Worm (Caenorhabditis elegans) whole organism, L4 larva: ENCODE data around the gene F43G6.7.
A peak's percentile ranks its signal among the peaks of the same experiment; 100 is the strongest.

Experiments
- F37D6.2 ChIP-seq: sonication (generic microtip); optimal IDR thresholded peaks from 2 replicates; lab custom pipeline; 2016; ENCODE audit warnings: mild to moderate bottlenecking, missing genetic modification characterization, missing compliant biosample characterization
- F49E8.2 ChIP-seq: sonication (generic microtip); optimal IDR thresholded peaks from 2 replicates; lab custom pipeline; 2016; ENCODE audit warnings: missing compliant biosample characterization, mild to moderate bottlenecking, missing genetic modification characterization, borderline replicate concordance
- Y5F2A.4 ChIP-seq: fragments of 200-800 bp; sonication (Bioruptor generic); optimal IDR thresholded peaks from 2 replicates; lab custom pipeline; 2018; ENCODE audit warnings: mild to moderate bottlenecking, missing genetic modification characterization, missing compliant biosample characterization
- arid-1 ChIP-seq: fragments of 200-800 bp; sonication (Bioruptor generic); conservative IDR thresholded peaks from 2 replicates; pipeline ENCODE4 v1.3.6; 2022; ENCODE audit warnings: missing genetic modification reagents, missing genetic modification characterization, missing compliant biosample characterization
- attf-4 ChIP-seq: sonication (generic microtip); optimal IDR thresholded peaks from 3 replicates; lab custom pipeline; 2017; ENCODE audit warnings: missing biosample characterization, missing genetic modification characterization
- ces-1 ChIP-seq: fragments of 150-350 bp; sonication (generic microtip); optimal IDR thresholded peaks from 4 replicates; lab custom pipeline; 2014; ENCODE audit warnings: missing biosample characterization, missing genetic modification reagents, missing genetic modification characterization
- daf-12 ChIP-seq: fragments of 150-350 bp; optimal IDR thresholded peaks from 2 replicates; lab custom pipeline; 2014; ENCODE audit warnings: missing biosample characterization, missing genetic modification reagents, missing genetic modification characterization
- daf-16 ChIP-seq, 3 experiments: sonication (generic microtip); optimal IDR thresholded peaks; 2 replicates each; lab custom pipeline; 2016 to 2017; ENCODE audit warnings: missing genetic modification characterization in 3 of 3, missing genetic modification reagents in 3 of 3, mild to moderate bottlenecking in 2 of 3, missing compliant biosample characterization in 2 of 3, missing biosample characterization in 1 of 3, moderate library complexity in 1 of 3
- daf-19 ChIP-seq: fragments of 200-800 bp; sonication (Bioruptor generic); conservative IDR thresholded peaks from 2 replicates; pipeline ENCODE4 v1.3.6; 2022; ENCODE audit warnings: missing genetic modification characterization, missing compliant biosample characterization
- dmd-6 ChIP-seq: fragments of 200-800 bp; sonication (Bioruptor generic); IDR thresholded peaks from 2 replicates; pipeline ENCODE4 v1.3.6; 2022; ENCODE audit warnings: missing genetic modification reagents, missing genetic modification characterization, missing compliant biosample characterization
- dmd-9 ChIP-seq: fragments of 200-800 bp; sonication (Bioruptor generic); IDR thresholded peaks from 2 replicates; pipeline ENCODE4 v1.3.6; 2022; ENCODE audit warnings: missing genetic modification reagents, missing genetic modification characterization, missing compliant biosample characterization
- dve-1 ChIP-seq: sonication (generic microtip); optimal IDR thresholded peaks from 2 replicates; lab custom pipeline; 2017; ENCODE audit warnings: antibody characterized with exemption, mild to moderate bottlenecking, missing genetic modification characterization, missing compliant biosample characterization; ENCODE audit not compliant: insufficient read depth
- egl-27 ChIP-seq: sonication (generic microtip); optimal IDR thresholded peaks from 3 replicates; lab custom pipeline; 2017; ENCODE audit warnings: missing biosample characterization, missing genetic modification reagents, missing genetic modification characterization
- hif-1 ChIP-seq, 2 experiments: sonication (generic microtip); optimal IDR thresholded peaks; 2 replicates each; lab custom pipeline; 2016 to 2017; ENCODE audit warnings: missing compliant biosample characterization in 2 of 2, missing genetic modification characterization in 2 of 2, missing genetic modification reagents in 2 of 2, missing genotype in 2 of 2, mild to moderate bottlenecking in 1 of 2
- hmg-1.1 ChIP-seq: fragments of 200-800 bp; sonication (Bioruptor generic); IDR thresholded peaks from 2 replicates; pipeline ENCODE4 v1.3.6; 2022; ENCODE audit warnings: missing genetic modification reagents, missing genetic modification characterization, missing compliant biosample characterization
- lin-15B ChIP-seq: fragments of 150-350 bp; sonication (generic microtip); optimal IDR thresholded peaks from 3 replicates; lab custom pipeline; 2014; ENCODE audit warnings: missing biosample characterization, missing genetic modification characterization
- lin-39 ChIP-seq: fragments of 150-350 bp; optimal IDR thresholded peaks from 2 replicates; lab custom pipeline; 2014; ENCODE audit warnings: missing biosample characterization, missing genetic modification reagents, missing genetic modification characterization
- lsy-2 ChIP-seq, 2 experiments: fragments of 150-350 bp in 1 of 2; sonication (generic microtip) in 1 of 2; optimal IDR thresholded peaks; 2 replicates each; lab custom pipeline; 2014 to 2017; ENCODE audit warnings: missing biosample characterization in 2 of 2, missing genetic modification characterization in 2 of 2
- mdl-1 ChIP-seq, 2 experiments: fragments of 150-350 bp in 1 of 2; sonication (generic microtip) in 1 of 2; optimal IDR thresholded peaks; 2 replicates each; lab custom pipeline; 2014 to 2017; ENCODE audit warnings: missing biosample characterization in 2 of 2, missing genetic modification characterization in 2 of 2
- mep-1 ChIP-seq: fragments of 150-350 bp; sonication (generic microtip); optimal IDR thresholded peaks from 3 replicates; lab custom pipeline; 2014; ENCODE audit warnings: missing biosample characterization, missing genetic modification characterization
- mes-2 ChIP-seq: sonication (generic microtip); optimal IDR thresholded peaks from 2 replicates; lab custom pipeline; 2016; ENCODE audit warnings: missing genotype, mild to moderate bottlenecking, missing genetic modification characterization, missing compliant biosample characterization; ENCODE audit not compliant: poor library complexity, severe bottlenecking
- mxl-3 ChIP-seq: fragments of 200-800 bp; sonication (Bioruptor generic); optimal IDR thresholded peaks from 2 replicates; lab custom pipeline; 2018; ENCODE audit warnings: mild to moderate bottlenecking, missing genetic modification characterization, missing compliant biosample characterization
- nhr-11 ChIP-seq: fragments of 150-350 bp; optimal IDR thresholded peaks from 2 replicates; lab custom pipeline; 2014; ENCODE audit warnings: missing biosample characterization, missing genetic modification characterization
- nhr-41 ChIP-seq: fragments of 200-800 bp; sonication (Bioruptor generic); IDR thresholded peaks from 2 replicates; pipeline ENCODE4 v1.3.6; 2022; ENCODE audit warnings: missing genetic modification reagents, missing genetic modification characterization, missing compliant biosample characterization
- nhr-48 ChIP-seq: sonication (generic microtip); optimal IDR thresholded peaks from 2 replicates; lab custom pipeline; 2016; ENCODE audit warnings: mild to moderate bottlenecking, missing genetic modification characterization, missing compliant biosample characterization
- nhr-6 ChIP-seq: fragments of 150-350 bp; optimal IDR thresholded peaks from 2 replicates; lab custom pipeline; 2014; ENCODE audit warnings: missing biosample characterization, missing genetic modification characterization
- pha-4 ChIP-seq, 2 experiments: fragments of 150-350 bp in 1 of 2; fragments of 200-800 bp in 1 of 2; sonication (Bioruptor generic) in 1 of 2; IDR thresholded peaks in 1 of 2; optimal IDR thresholded peaks in 1 of 2; 2 replicates each; pipeline versions ENCODE4 v1.3.6 to Lab custom; 2014 to 2022; ENCODE audit warnings: missing genetic modification characterization in 2 of 2, missing genetic modification reagents in 2 of 2, missing biosample characterization in 1 of 2, missing compliant biosample characterization in 1 of 2
- rbr-2 ChIP-seq: sonication (generic microtip); optimal IDR thresholded peaks from 2 replicates; lab custom pipeline; 2016; ENCODE audit warnings: missing genotype, missing genetic modification characterization, missing compliant biosample characterization
- saeg-2 ChIP-seq: fragments of 200-800 bp; sonication (Bioruptor generic); IDR thresholded peaks from 2 replicates; pipeline ENCODE4 v1.3.6; 2022; ENCODE audit warnings: missing genetic modification reagents, missing genetic modification characterization, missing compliant biosample characterization
- set-16 ChIP-seq: fragments of 200-800 bp; sonication (Bioruptor generic); IDR thresholded peaks from 2 replicates; pipeline ENCODE4 v1.3.6; 2022; ENCODE audit warnings: missing genetic modification reagents, missing genetic modification characterization, missing compliant biosample characterization
- spr-1 ChIP-seq: sonication (generic microtip); optimal IDR thresholded peaks from 2 replicates; lab custom pipeline; 2016; ENCODE audit warnings: mild to moderate bottlenecking, missing genetic modification characterization, missing compliant biosample characterization
- spr-3 ChIP-seq: fragments of 200-800 bp; sonication (Bioruptor generic); optimal IDR thresholded peaks from 2 replicates; lab custom pipeline; 2018; ENCODE audit warnings: mild to moderate bottlenecking, missing genetic modification characterization, missing compliant biosample characterization
- tra-1 ChIP-seq: fragments of 200-800 bp; sonication (Bioruptor generic); IDR thresholded peaks from 2 replicates; pipeline ENCODE4 v1.3.6; 2022; ENCODE audit warnings: missing genetic modification reagents, missing genetic modification characterization, missing compliant biosample characterization
- unc-39 ChIP-seq: sonication (generic microtip); optimal IDR thresholded peaks from 2 replicates; lab custom pipeline; 2017; ENCODE audit warnings: missing biosample characterization, missing genetic modification characterization
- unc-62 ChIP-seq, 3 experiments: fragments of 150-350 bp in 1 of 3; sonication (generic microtip); optimal IDR thresholded peaks in 2 of 3; peaks in 1 of 3; 1 replicate in 1 of 3; 2 replicates in 2 of 3; lab custom pipeline; 2014 to 2017; ENCODE audit warnings: missing biosample characterization in 3 of 3, missing genetic modification characterization in 3 of 3, missing genetic modification reagents in 3 of 3, missing genotype in 1 of 3
- zag-1 ChIP-seq: fragments of 150-350 bp; optimal IDR thresholded peaks from 2 replicates; lab custom pipeline; 2014; ENCODE audit warnings: missing biosample characterization, missing genetic modification characterization
- zfp-3 ChIP-seq: fragments of 200-800 bp; sonication (Bioruptor generic); conservative IDR thresholded peaks from 2 replicates; pipeline ENCODE4 v1.3.6; 2022; ENCODE audit warnings: missing genetic modification reagents, missing genetic modification characterization, missing compliant biosample characterization
- zip-2 ChIP-seq: fragments of 150-350 bp; optimal IDR thresholded peaks from 2 replicates; lab custom pipeline; 2014; ENCODE audit warnings: missing biosample characterization, missing genetic modification characterization

The F43G6.7 gene

DNA sequence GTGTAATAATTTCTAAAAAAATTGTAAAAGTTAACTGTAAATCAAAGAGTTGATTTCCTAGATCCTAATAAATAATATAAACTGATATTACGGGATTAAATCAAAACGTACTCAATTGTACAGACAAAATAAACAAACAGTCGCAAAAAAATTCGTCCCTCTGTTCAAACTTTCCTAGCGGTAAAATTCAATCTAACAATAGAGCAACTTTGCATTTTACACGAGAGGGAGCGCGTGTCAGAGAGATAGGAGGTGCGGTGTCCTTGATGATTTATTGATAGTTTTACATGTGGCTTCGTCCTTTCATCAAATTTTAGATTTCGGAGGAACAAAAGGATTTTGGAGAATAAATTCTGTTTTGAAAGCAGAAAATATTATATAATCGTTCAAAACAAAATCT lies 20.0 kb downstream of the F43G6.7 start (continued):
- no peak for TF ChIP-seq lin-15B (tag; lab: Kevin White, UChicago)
- no peak for TF ChIP-seq mep-1 (tag; lab: Kevin White, UChicago)
- no peak for TF ChIP-seq spr-1 (tag; lab: Kevin White, UChicago)
- TF ChIP-seq nhr-48 (tag; lab: Kevin White, UChicago): no peak
- TF ChIP-seq set-16 (GFP tag; lab: Robert Waterston, UW): no peak
- no peak for TF ChIP-seq daf-16 (GFP tag; optimal IDR thresholded peaks at IDR 0.05; lab: Kevin White, UChicago)
- TF ChIP-seq daf-16 (tag; optimal IDR thresholded peaks at IDR 0.05; lab: Kevin White, UChicago): peak; percentile 12
- TF ChIP-seq hif-1 (tag; optimal IDR thresholded peaks at IDR 0.05; lab: Kevin White, UChicago): no peak
- no peak for TF ChIP-seq arid-1 (GFP tag; lab: Robert Waterston, UW)
- no peak for TF ChIP-seq daf-12 (tag; lab: Kevin White, UChicago)
- TF ChIP-seq F37D6.2: no peak
- no peak for TF ChIP-seq lin-39 (tag; lab: Kevin White, UChicago)
- no peak for TF ChIP-seq rbr-2 (tag; lab: Kevin White, UChicago)
- no peak for TF ChIP-seq zip-2
- TF ChIP-seq tra-1: no peak
- no peak for TF ChIP-seq saeg-2 (GFP tag; lab: Robert Waterston, UW)
- TF ChIP-seq lsy-2 (tag; optimal IDR thresholded peaks at IDR 0.05; lab: Kevin White, UChicago): peak in 1 of 2 experiments; percentile 60
- peak; percentile 82 for TF ChIP-seq mxl-3 (GFP tag; lab: Kevin White, UChicago)
- peak; percentile 63 for TF ChIP-seq mes-2
- peak in 1 of 2 experiments; percentile 60 for TF ChIP-seq mdl-1 (tag; optimal IDR thresholded peaks at IDR 0.05; lab: Kevin White, UChicago)
- no peak for TF ChIP-seq zfp-3 (GFP tag; lab: Robert Waterston, UW)
- no peak for TF ChIP-seq spr-3 (GFP tag; lab: Kevin White, UChicago)
- TF ChIP-seq F49E8.2 (tag; lab: Kevin White, UChicago): no peak
- no peak for TF ChIP-seq unc-39
- TF ChIP-seq ces-1 (GFP tag; lab: Kevin White, UChicago): no peak
- no peak for TF ChIP-seq nhr-41 (GFP tag; lab: Robert Waterston, UW)
- no peak for TF ChIP-seq Y5F2A.4 (GFP tag; lab: Kevin White, UChicago)
- TF ChIP-seq attf-4 (tag; lab: Kevin White, UChicago): no peak
- no peak for TF ChIP-seq daf-19 (GFP tag; lab: Robert Waterston, UW)
- no peak for TF ChIP-seq hmg-1.1 (GFP tag; lab: Robert Waterston, UW)
- no peak for TF ChIP-seq dmd-6 (GFP tag; lab: Robert Waterston, UW)
- TF ChIP-seq zag-1 (tag; lab: Kevin White, UChicago): no peak
- no peak for TF ChIP-seq dmd-9 (GFP tag; lab: Robert Waterston, UW)
- TF ChIP-seq egl-27: no peak

DNA sequence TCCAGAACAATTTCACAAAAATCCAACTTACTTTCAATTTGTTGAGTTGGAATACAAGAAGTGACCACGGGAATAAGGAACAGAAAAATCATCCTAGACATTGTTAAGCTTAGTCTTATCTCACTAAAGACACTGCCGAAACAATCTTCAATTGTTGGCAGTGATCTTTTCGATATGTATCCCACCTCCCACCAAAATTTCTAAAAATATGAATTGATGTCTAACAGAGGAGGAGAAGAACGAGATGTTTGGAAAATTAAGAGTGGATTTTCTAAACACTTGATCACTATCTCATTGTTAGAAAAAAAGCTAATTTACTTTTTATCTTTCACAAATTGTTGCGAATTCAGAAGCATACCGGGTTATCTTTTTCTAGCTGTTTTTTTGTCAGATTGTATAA lies 21.9 kb downstream of the F43G6.7 start, which contains the start of gene clec-144:
clec-144 (minus strand) TSS at position 101 of the 400 bp plus-strand sequence.
- TF ChIP-seq unc-62 (GFP tag; optimal IDR thresholded peaks at IDR 0.05 in 1 of 2; lab: Kevin White, UChicago) (peak in 1 of 2 experiments; percentile 37), unc-62 (tag; optimal IDR thresholded peaks at IDR 0.05; lab: Kevin White, UChicago) (no peak), nhr-6 (tag; lab: Kevin White, UChicago) (no peak)
- TF ChIP-seq, all 104 proteins: peak for 1

DNA sequence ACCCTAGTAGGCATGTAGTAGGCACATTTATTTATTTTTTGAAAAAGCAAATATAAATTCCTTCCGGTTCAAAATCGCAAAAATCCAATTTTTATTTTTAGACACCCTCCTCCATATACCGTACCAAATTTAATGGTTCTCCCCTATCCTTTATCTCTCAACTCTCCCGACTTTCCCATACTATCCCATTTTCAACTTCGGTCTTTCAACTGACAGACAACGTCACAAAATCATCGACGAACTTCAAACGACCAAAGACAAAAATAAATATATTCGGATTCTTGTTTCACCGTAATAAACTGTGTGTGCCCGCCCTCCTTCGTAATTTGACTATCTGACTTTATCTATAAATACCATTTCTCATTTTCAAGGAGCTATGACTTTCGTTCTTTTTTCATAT lies 24.6 kb downstream of the F43G6.7 start, which contains the start of gene T27D12.6:
T27D12.6 (plus strand) TSS at position 301 of the 400 bp plus-strand sequence.
- TF ChIP-seq pha-4 (GFP tag; IDR thresholded peaks at IDR 0.05; lab: Robert Waterston, UW): no peak
- no peak for TF ChIP-seq pha-4 (tag; optimal IDR thresholded peaks at IDR 0.05; lab: Kevin White, UChicago)
- TF ChIP-seq dmd-6 (GFP tag; lab: Robert Waterston, UW): no peak
- TF ChIP-seq set-16 (GFP tag; lab: Robert Waterston, UW): no peak
- no peak for TF ChIP-seq dve-1
- TF ChIP-seq daf-16 (GFP tag; optimal IDR thresholded peaks at IDR 0.05; lab: Kevin White, UChicago): no peak
- TF ChIP-seq daf-16 (tag; optimal IDR thresholded peaks at IDR 0.05; lab: Kevin White, UChicago): no peak
- no peak for TF ChIP-seq nhr-11 (tag; lab: Kevin White, UChicago)
- TF ChIP-seq, all 104 proteins: peak for 0
